Worm (Caenorhabditis elegans) whole organism, L1 larva: ENCODE data around the gene grd-6.

Experiments used
- C34B4.2 ChIP-seq: sonication (generic microtip); optimal IDR thresholded peaks from 2 replicates; lab custom pipeline; 2017; ENCODE audit warnings: mild to moderate bottlenecking, missing genetic modification characterization, missing compliant biosample characterization
- ama-1 ChIP-seq: fragments of 150-350 bp; optimal IDR thresholded peaks from 2 replicates; lab custom pipeline; 2014
- blmp-1 ChIP-seq: fragments of 150-350 bp; optimal IDR thresholded peaks from 2 replicates; lab custom pipeline; 2014; ENCODE audit warnings: missing biosample characterization, missing genetic modification characterization
- ces-1 ChIP-seq: fragments of 150-350 bp; optimal IDR thresholded peaks from 2 replicates; lab custom pipeline; 2014; ENCODE audit warnings: missing biosample characterization, missing genetic modification reagents, missing genetic modification characterization
- hlh-17 ChIP-seq: fragments of 200-800 bp; sonication (Bioruptor generic); optimal IDR thresholded peaks from 2 replicates; lab custom pipeline; 2018; ENCODE audit warnings: missing genetic modification characterization, mild to moderate bottlenecking, missing compliant biosample characterization, moderate library complexity, borderline replicate concordance
- lin-15B ChIP-seq: fragments of 150-350 bp; sonication (generic microtip); optimal IDR thresholded peaks from 3 replicates; lab custom pipeline; 2014; ENCODE audit warnings: missing biosample characterization, missing genetic modification characterization
- lin-39 ChIP-seq: fragments of 150-350 bp; optimal IDR thresholded peaks from 2 replicates; lab custom pipeline; 2014; ENCODE audit warnings: missing biosample characterization, missing genetic modification reagents, missing genetic modification characterization
- mdl-1 ChIP-seq, 2 experiments: fragments of 150-350 bp; optimal IDR thresholded peaks; 2 replicates each; lab custom pipeline; 2014 to 2017; ENCODE audit warnings: missing biosample characterization in 2 of 2, missing genetic modification characterization in 2 of 2, inconsistent platforms in 1 of 2
- nhr-11 ChIP-seq: fragments of 150-350 bp; optimal IDR thresholded peaks from 2 replicates; lab custom pipeline; 2014; ENCODE audit warnings: missing biosample characterization, missing genetic modification characterization
- nhr-85 ChIP-seq: sonication (generic microtip); peaks from one replicate; lab custom pipeline; 2016; ENCODE audit warnings: missing genetic modification characterization, inconsistent platforms, missing compliant biosample characterization
- sox-4 ChIP-seq: sonication (generic microtip); optimal IDR thresholded peaks from 2 replicates; lab custom pipeline; 2016; ENCODE audit warnings: missing genetic modification characterization, missing compliant biosample characterization
- tbx-2 ChIP-seq: sonication (generic microtip); optimal IDR thresholded peaks from 2 replicates; lab custom pipeline; 2016; ENCODE audit warnings: missing genetic modification characterization, missing compliant biosample characterization
- unc-62 ChIP-seq: fragments of 150-350 bp; optimal IDR thresholded peaks from 2 replicates; lab custom pipeline; 2014; ENCODE audit warnings: missing biosample characterization, missing genetic modification reagents, missing genetic modification characterization
- xbp-1 ChIP-seq: sonication (generic microtip); optimal IDR thresholded peaks from 2 replicates; lab custom pipeline; 2016; ENCODE audit warnings: missing genetic modification characterization, missing compliant biosample characterization

DNA sequence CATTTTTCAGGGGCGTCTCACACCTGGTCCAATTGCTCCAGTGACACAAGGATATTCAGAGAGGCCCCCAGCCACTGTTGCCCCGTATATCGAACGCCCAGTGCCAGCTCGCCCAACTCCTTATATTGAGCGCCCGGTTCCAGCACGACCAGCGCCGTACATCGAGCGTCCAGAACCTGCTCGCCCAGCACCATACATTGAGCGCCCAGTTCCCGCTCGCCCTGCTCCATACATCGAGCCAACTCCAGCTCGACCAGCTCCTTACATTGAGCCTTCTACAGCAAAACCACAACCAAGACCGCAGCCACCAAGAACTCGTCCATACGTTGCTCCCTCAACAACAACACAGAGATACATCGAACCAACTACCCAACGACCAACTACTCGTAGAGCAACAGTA is 1.2 kb downstream of the grd-6 start:
- TF ChIP-seq ama-1 (lab: Kevin White, UChicago) (no peak), sox-4 (tag; lab: Kevin White, UChicago) (no peak), C34B4.2 (no peak), ces-1 (no peak), blmp-1 (tag; lab: Kevin White, UChicago) (no peak), nhr-11 (tag; lab: Kevin White, UChicago) (no peak), unc-62 (GFP tag; lab: Kevin White, UChicago) (no peak), hlh-17 (GFP tag; lab: Kevin White, UChicago) (no peak), nhr-85 (tag; lab: Kevin White, UChicago) (no peak), mdl-1 (tag; optimal IDR thresholded peaks at IDR 0.05; lab: Kevin White, UChicago) (no peak), lin-15B (tag; lab: Kevin White, UChicago) (no peak), tbx-2 (no peak), lin-39 (no peak), xbp-1 (tag; lab: Kevin White, UChicago) (no peak)
